Worm (Caenorhabditis elegans) whole organism, L4/young adult: Measurements from ENCODE around the gene vps-53.

Source experiments
- dao-5 ChIP-seq: sonication (generic microtip); optimal IDR thresholded peaks from 2 replicates; lab custom pipeline; 2016; ENCODE audit warnings: missing genotype, missing genetic modification characterization, moderate library complexity, missing compliant biosample characterization
- him-1 ChIP-seq: sonication (generic microtip); optimal IDR thresholded peaks from 2 replicates; lab custom pipeline; 2016; ENCODE audit warnings: missing genotype, missing genetic modification reagents, missing genetic modification characterization, missing compliant biosample characterization

DNA sequence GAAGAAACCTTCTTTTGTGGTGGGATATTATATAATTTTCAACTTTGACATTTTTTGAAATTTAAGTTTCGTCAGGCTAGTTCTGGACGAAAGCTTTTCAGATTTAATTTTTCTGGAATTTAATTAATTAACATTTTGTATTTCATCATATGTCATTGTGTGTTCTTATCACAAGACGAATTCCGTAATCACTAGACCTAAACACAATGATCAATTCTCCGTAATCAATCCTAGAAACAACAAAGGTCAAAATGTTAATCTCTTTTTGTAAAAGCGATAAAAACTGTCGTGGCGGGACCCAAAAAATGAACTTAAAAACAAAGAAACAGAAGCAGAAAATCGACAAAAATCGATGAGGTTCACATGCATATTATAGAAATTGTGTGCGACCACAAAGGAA lies 42.6 kb downstream of the vps-53 start:
- no peak for TF ChIP-seq dao-5 (tag; lab: Kevin White, UChicago)
- TF ChIP-seq him-1 (tag; lab: Kevin White, UChicago): no peak
